Worm (Caenorhabditis elegans) whole organism, L2 larva: ENCODE measurements around the gene F02A9.7.
A peak's percentile ranks its signal among the peaks of the same experiment; 100 is the strongest.

ENCODE experiments used
- C34F6.9 ChIP-seq: fragments of 150-350 bp; optimal IDR thresholded peaks from 2 replicates; lab custom pipeline; 2014; ENCODE audit warnings: missing biosample characterization, missing genetic modification characterization
- F13H6.1 ChIP-seq: sonication (generic microtip); optimal IDR thresholded peaks from 2 replicates; lab custom pipeline; 2016; ENCODE audit warnings: missing genetic modification characterization, missing compliant biosample characterization
- R02D3.7 ChIP-seq: fragments of 150-350 bp; optimal IDR thresholded peaks from 2 replicates; lab custom pipeline; 2014; ENCODE audit warnings: missing biosample characterization, missing genetic modification characterization
- Y55F3AM.14 ChIP-seq: fragments of 200-800 bp; sonication (Bioruptor generic); optimal IDR thresholded peaks from 2 replicates; lab custom pipeline; 2018; ENCODE audit warnings: mild to moderate bottlenecking, missing genetic modification characterization, missing compliant biosample characterization
- ZK546.5 ChIP-seq: sonication (generic microtip); optimal IDR thresholded peaks from 2 replicates; lab custom pipeline; 2017; ENCODE audit warnings: missing biosample characterization, missing genetic modification characterization
- alr-1 ChIP-seq: fragments of 150-350 bp; optimal IDR thresholded peaks from 2 replicates; lab custom pipeline; 2014; ENCODE audit warnings: missing biosample characterization, missing genetic modification characterization
- aly-2 ChIP-seq: fragments of 150-350 bp; optimal IDR thresholded peaks from 2 replicates; lab custom pipeline; 2014; ENCODE audit warnings: missing biosample characterization, missing genetic modification characterization
- ama-1 ChIP-seq: fragments of 150-350 bp; optimal IDR thresholded peaks from 2 replicates; lab custom pipeline; 2018; ENCODE audit warnings: inconsistent platforms
- ceh-16 ChIP-seq: fragments of 150-350 bp; optimal IDR thresholded peaks from 2 replicates; lab custom pipeline; 2014; ENCODE audit warnings: missing biosample characterization, missing genetic modification characterization
- ceh-82 ChIP-seq: fragments of 150-350 bp; optimal IDR thresholded peaks from 2 replicates; lab custom pipeline; 2014; ENCODE audit warnings: missing biosample characterization, missing genetic modification characterization
- crh-2 ChIP-seq: sonication (generic microtip); optimal IDR thresholded peaks from 2 replicates; lab custom pipeline; 2017; ENCODE audit warnings: missing biosample characterization, missing genetic modification characterization
- dmd-4 ChIP-seq: sonication (generic microtip); optimal IDR thresholded peaks from 2 replicates; lab custom pipeline; 2017; ENCODE audit warnings: missing biosample characterization, missing genetic modification characterization
- egl-27 ChIP-seq: sonication (generic microtip); optimal IDR thresholded peaks from 3 replicates; lab custom pipeline; 2017; ENCODE audit warnings: missing biosample characterization, missing genetic modification reagents, missing genetic modification characterization
- elt-1 ChIP-seq: fragments of 150-350 bp; optimal IDR thresholded peaks from 2 replicates; lab custom pipeline; 2014; ENCODE audit warnings: missing biosample characterization, missing genetic modification characterization
- elt-3 ChIP-seq: sonication (generic microtip); optimal IDR thresholded peaks from 2 replicates; lab custom pipeline; 2017; ENCODE audit warnings: missing biosample characterization, missing genetic modification characterization
- fos-1 ChIP-seq: fragments of 150-350 bp; optimal IDR thresholded peaks from 2 replicates; lab custom pipeline; 2014; ENCODE audit warnings: missing biosample characterization, missing genetic modification characterization
- gmeb-1 ChIP-seq: fragments of 150-350 bp; optimal IDR thresholded peaks from 2 replicates; lab custom pipeline; 2014; ENCODE audit warnings: missing biosample characterization, missing genetic modification characterization
- lin-11 ChIP-seq: fragments of 150-350 bp; sonication (generic microtip); optimal IDR thresholded peaks from 2 replicates; lab custom pipeline; 2014; ENCODE audit warnings: missing biosample characterization, missing genetic modification characterization, inconsistent platforms, mixed read lengths
- lin-13 ChIP-seq: fragments of 150-350 bp; optimal IDR thresholded peaks from 2 replicates; lab custom pipeline; 2014; ENCODE audit warnings: missing biosample characterization, missing genetic modification reagents, missing genetic modification characterization
- lin-39 ChIP-seq: fragments of 150-350 bp; optimal IDR thresholded peaks from 2 replicates; lab custom pipeline; 2014; ENCODE audit warnings: missing biosample characterization, missing genetic modification reagents, missing genetic modification characterization
- lsy-2 ChIP-seq, 2 experiments: fragments of 150-350 bp in 1 of 2; sonication (generic microtip) in 1 of 2; optimal IDR thresholded peaks; 2 replicates each; lab custom pipeline; 2014 to 2017; ENCODE audit warnings: missing biosample characterization in 2 of 2, missing genetic modification characterization in 2 of 2
- mab-5 ChIP-seq: fragments of 150-350 bp; optimal IDR thresholded peaks from 2 replicates; lab custom pipeline; 2014; ENCODE audit warnings: missing biosample characterization, missing genetic modification characterization
- mbf-1 ChIP-seq: sonication (generic microtip); optimal IDR thresholded peaks from 2 replicates; lab custom pipeline; 2017; ENCODE audit warnings: missing biosample characterization, missing genetic modification characterization
- mdl-1 ChIP-seq, 2 experiments: fragments of 150-350 bp in 1 of 2; sonication (generic microtip) in 1 of 2; optimal IDR thresholded peaks; 2 replicates each; lab custom pipeline; 2017; ENCODE audit warnings: missing biosample characterization in 2 of 2, missing genetic modification characterization in 2 of 2
- nhr-10 ChIP-seq: sonication (generic microtip); optimal IDR thresholded peaks from 2 replicates; lab custom pipeline; 2017; ENCODE audit warnings: missing biosample characterization, missing genetic modification characterization
- nhr-11 ChIP-seq: fragments of 150-350 bp; optimal IDR thresholded peaks from 2 replicates; lab custom pipeline; 2014; ENCODE audit warnings: missing biosample characterization, missing genetic modification characterization
- nhr-12 ChIP-seq: fragments of 150-350 bp; optimal IDR thresholded peaks from 2 replicates; lab custom pipeline; 2014; ENCODE audit warnings: missing biosample characterization, missing genetic modification characterization
- nhr-129 ChIP-seq: fragments of 150-350 bp; optimal IDR thresholded peaks from 2 replicates; lab custom pipeline; 2014; ENCODE audit warnings: missing biosample characterization, missing genetic modification characterization
- nhr-21 ChIP-seq: fragments of 150-350 bp; optimal IDR thresholded peaks from 2 replicates; lab custom pipeline; 2014; ENCODE audit warnings: missing biosample characterization, missing genetic modification characterization
- nhr-23 ChIP-seq: fragments of 150-350 bp; optimal IDR thresholded peaks from 2 replicates; lab custom pipeline; 2014; ENCODE audit warnings: missing biosample characterization, missing genetic modification reagents, missing genetic modification characterization
- nhr-237 ChIP-seq: fragments of 150-350 bp; optimal IDR thresholded peaks from 2 replicates; lab custom pipeline; 2014; ENCODE audit warnings: missing biosample characterization, missing genetic modification characterization
- nhr-25 ChIP-seq: fragments of 150-350 bp; sonication (generic microtip); optimal IDR thresholded peaks from 3 replicates; lab custom pipeline; 2014; ENCODE audit warnings: missing biosample characterization, missing genetic modification characterization
- nhr-6 ChIP-seq: fragments of 150-350 bp; optimal IDR thresholded peaks from 2 replicates; lab custom pipeline; 2014; ENCODE audit warnings: missing biosample characterization, missing genetic modification characterization
- nhr-77 ChIP-seq: fragments of 150-350 bp; optimal IDR thresholded peaks from 2 replicates; lab custom pipeline; 2014; ENCODE audit warnings: missing biosample characterization, missing genetic modification characterization
- peb-1 ChIP-seq: fragments of 150-350 bp; optimal IDR thresholded peaks from 2 replicates; lab custom pipeline; 2014; ENCODE audit warnings: missing biosample characterization, missing genetic modification characterization
- sem-4 ChIP-seq: fragments of 150-350 bp; optimal IDR thresholded peaks from 2 replicates; lab custom pipeline; 2014; ENCODE audit warnings: missing biosample characterization, missing genetic modification reagents, missing genetic modification characterization
- skn-1 ChIP-seq: sonication (generic microtip); optimal IDR thresholded peaks from 2 replicates; lab custom pipeline; 2017; ENCODE audit warnings: missing biosample characterization, missing genetic modification characterization
- sma-3 ChIP-seq: sonication (generic microtip); optimal IDR thresholded peaks from 2 replicates; lab custom pipeline; 2016; ENCODE audit warnings: missing genetic modification reagents, missing genetic modification characterization, missing compliant biosample characterization
- sma-9 ChIP-seq, 2 experiments: fragments of 150-350 bp in 1 of 2; sonication (generic microtip) in 1 of 2; optimal IDR thresholded peaks; 2 replicates each; lab custom pipeline; 2014 to 2016; ENCODE audit warnings: missing genetic modification characterization in 2 of 2, mild to moderate bottlenecking in 1 of 2, missing biosample characterization in 1 of 2, missing compliant biosample characterization in 1 of 2, missing genetic modification reagents in 1 of 2, moderate library complexity in 1 of 2
- snpc-4 ChIP-seq: fragments of 150-350 bp; optimal IDR thresholded peaks from 2 replicates; lab custom pipeline; 2014; ENCODE audit warnings: missing biosample characterization, missing genetic modification characterization
- unc-39 ChIP-seq: fragments of 150-350 bp; optimal IDR thresholded peaks from 2 replicates; lab custom pipeline; 2014; ENCODE audit warnings: missing biosample characterization, missing genetic modification characterization
- unc-55 ChIP-seq: fragments of 150-350 bp; sonication (generic microtip); optimal IDR thresholded peaks from 3 replicates; lab custom pipeline; 2014; ENCODE audit warnings: missing biosample characterization, missing genetic modification reagents, missing genetic modification characterization
- unc-62 ChIP-seq: fragments of 150-350 bp; optimal IDR thresholded peaks from 2 replicates; lab custom pipeline; 2014; ENCODE audit warnings: missing biosample characterization, missing genetic modification reagents, missing genetic modification characterization
- zag-1 ChIP-seq: fragments of 150-350 bp; optimal IDR thresholded peaks from 2 replicates; lab custom pipeline; 2014; ENCODE audit warnings: missing biosample characterization, missing genetic modification characterization
- ztf-1 ChIP-seq: fragments of 200-800 bp; sonication (Bioruptor generic); conservative IDR thresholded peaks from 2 replicates; pipeline ENCODE4 v1.3.6; 2022; ENCODE audit warnings: missing genetic modification characterization, missing compliant biosample characterization
- ztf-11 ChIP-seq: sonication (generic microtip); optimal IDR thresholded peaks from 2 replicates; lab custom pipeline; 2017; ENCODE audit warnings: missing biosample characterization, missing genetic modification characterization
- ztf-4 ChIP-seq: fragments of 150-350 bp; optimal IDR thresholded peaks from 2 replicates; lab custom pipeline; 2014; ENCODE audit warnings: missing biosample characterization, missing genetic modification characterization

Gene F02A9.7

ce11 chrIII:9089325-9089823 lies 13.9 kb upstream of the F02A9.7 start, which contains the start of the genes mccc-2 and mrpl-44:
Gene mccc-2 (minus strand): TSS chrIII:9089375.
Gene mrpl-44 (minus strand): TSS chrIII:9089375.
- peak; percentile 36 for TF ChIP-seq C34F6.9
- peak; percentile 90 for TF ChIP-seq gmeb-1
- peak; percentile 51 for TF ChIP-seq unc-55
- no peak for TF ChIP-seq elt-1
- TF ChIP-seq mbf-1 (tag; lab: Kevin White, UChicago) = no peak
- peak in 1 of 2 experiments; percentile 40 for TF ChIP-seq lsy-2 (tag; optimal IDR thresholded peaks at IDR 0.05; lab: Kevin White, UChicago)
- TF ChIP-seq fos-1 (tag; lab: Kevin White, UChicago) = peak; percentile 7

ce11 chrIII:9084329-9084728 lies 8.9 kb upstream of the F02A9.7 start:
- TF ChIP-seq elt-3 (tag; lab: Kevin White, UChicago) (no peak), dmd-4 (tag; lab: Kevin White, UChicago) (no peak), lin-13 (no peak), Y55F3AM.14 (GFP tag; lab: Kevin White, UChicago) (no peak), F13H6.1 (peak; percentile 44), skn-1 (tag; lab: Kevin White, UChicago) (no peak), unc-55 (no peak), nhr-77 (no peak), peb-1 (tag; lab: Kevin White, UChicago) (no peak), ceh-82 (no peak), unc-62 (GFP tag; lab: Kevin White, UChicago) (no peak), sma-9 (GFP tag; optimal IDR thresholded peaks at IDR 0.05; lab: Kevin White, UChicago) (peak; percentile 35), sma-9 (tag; optimal IDR thresholded peaks at IDR 0.05; lab: Kevin White, UChicago) (no peak), ZK546.5 (tag; lab: Kevin White, UChicago) (no peak), nhr-21 (tag; lab: Kevin White, UChicago) (no peak), sem-4 (tag; lab: Kevin White, UChicago) (no peak), R02D3.7 (tag; lab: Kevin White, UChicago) (no peak), zag-1 (peak; percentile 42), egl-27 (tag; lab: Kevin White, UChicago) (no peak), gmeb-1 (no peak), ztf-4 (no peak), nhr-12 (tag; lab: Kevin White, UChicago) (no peak), ceh-16 (tag; lab: Kevin White, UChicago) (no peak), lsy-2 (tag; optimal IDR thresholded peaks at IDR 0.05; lab: Kevin White, UChicago) (peak in 1 of 2 experiments; percentile 50), crh-2 (tag; lab: Kevin White, UChicago) (no peak), ztf-1 (GFP tag; lab: Robert Waterston, UW) (no peak), nhr-11 (tag; lab: Kevin White, UChicago) (no peak), lin-11 (tag; lab: Kevin White, UChicago) (no peak), nhr-10 (tag; lab: Kevin White, UChicago) (no peak), alr-1 (tag; lab: Kevin White, UChicago) (no peak), nhr-129 (no peak), snpc-4 (tag; lab: Kevin White, UChicago) (no peak), ztf-11 (tag; lab: Kevin White, UChicago) (no peak), ama-1 (lab: Kevin White, UChicago) (no peak), C34F6.9 (peak; percentile 28), nhr-6 (tag; lab: Kevin White, UChicago) (no peak), nhr-23 (tag; lab: Kevin White, UChicago) (no peak), mab-5 (peak; percentile 84), mbf-1 (tag; lab: Kevin White, UChicago) (no peak), sma-3 (no peak), nhr-25 (no peak), lin-39 (tag; lab: Kevin White, UChicago) (peak; percentile 9), fos-1 (tag; lab: Kevin White, UChicago) (no peak)

ce11 chrIII:9083118-9083517 lies 7.7 kb upstream of the F02A9.7 start:
- TF ChIP-seq unc-39 (tag; lab: Kevin White, UChicago) = no peak
- TF ChIP-seq nhr-21 (tag; lab: Kevin White, UChicago) = no peak
- no peak for TF ChIP-seq nhr-6 (tag; lab: Kevin White, UChicago)
- TF ChIP-seq elt-3 (tag; lab: Kevin White, UChicago) = no peak
- no peak for TF ChIP-seq peb-1 (tag; lab: Kevin White, UChicago)
- TF ChIP-seq Y55F3AM.14 (GFP tag; lab: Kevin White, UChicago) = no peak
- TF ChIP-seq elt-1 = no peak
- TF ChIP-seq lsy-2 (tag; optimal IDR thresholded peaks at IDR 0.05; lab: Kevin White, UChicago) = peak in 1 of 2 experiments; percentile 32
- TF ChIP-seq nhr-25 = no peak
- TF ChIP-seq sem-4 (tag; lab: Kevin White, UChicago) = peak; percentile 26
- no peak for TF ChIP-seq fos-1 (tag; lab: Kevin White, UChicago)
- TF ChIP-seq dmd-4 (tag; lab: Kevin White, UChicago) = no peak
- no peak for TF ChIP-seq mdl-1 (tag; optimal IDR thresholded peaks at IDR 0.05; lab: Kevin White, UChicago)
- no peak for TF ChIP-seq lin-11 (tag; lab: Kevin White, UChicago)
- TF ChIP-seq nhr-23 (tag; lab: Kevin White, UChicago) = no peak
- no peak for TF ChIP-seq mab-5
- TF ChIP-seq nhr-12 (tag; lab: Kevin White, UChicago) = no peak
- no peak for TF ChIP-seq ztf-11 (tag; lab: Kevin White, UChicago)
- no peak for TF ChIP-seq unc-55
- TF ChIP-seq lin-13 = no peak
- TF ChIP-seq snpc-4 (tag; lab: Kevin White, UChicago) = no peak
- TF ChIP-seq nhr-129 = peak; percentile 35
- TF ChIP-seq zag-1 = no peak
- TF ChIP-seq ceh-16 (tag; lab: Kevin White, UChicago) = no peak
- no peak for TF ChIP-seq ceh-82
- peak; percentile 37 for TF ChIP-seq C34F6.9
- no peak for TF ChIP-seq aly-2 (tag; lab: Kevin White, UChicago)
- TF ChIP-seq nhr-237 (tag; lab: Kevin White, UChicago) = no peak
- TF ChIP-seq ztf-1 (GFP tag; lab: Robert Waterston, UW) = no peak
- TF ChIP-seq lin-39 (tag; lab: Kevin White, UChicago) = no peak
- no peak for TF ChIP-seq ama-1 (lab: Kevin White, UChicago)
